Fruit fly (Drosophila melanogaster): ENCODE results near the gene CG43338.

- TF ChIP-seq tai (GFP tag; optimal IDR thresholded peaks at IDR 0.05) (no peak), lola (GFP tag; optimal IDR thresholded peaks at IDR 0.05) (no peak), usp (GFP tag; optimal IDR thresholded peaks at IDR 0.05) (no peak), Abd-B (GFP tag; optimal IDR thresholded peaks at IDR 0.05) (no peak), sage (GFP tag; optimal IDR thresholded peaks at IDR 0.05) (no peak), psq (GFP tag; optimal IDR thresholded peaks at IDR 0.05) (peak; percentile 59), foxo (GFP tag; optimal IDR thresholded peaks at IDR 0.05) (peak in 1 of 2 experiments; percentile 78), Hr83 (GFP tag; optimal IDR thresholded peaks at IDR 0.05; ENCODE audit: poor library complexity, severe bottlenecking) (no peak)
Measured at dm6 chr2L:18628104-18628503, 42.9 kb downstream of the CG43338 start.

All from whole organism, wandering third instar larva.